Fruit fly (Drosophila melanogaster) whole organism, embryonic: ENCODE data around the gene CG42579.
A peak's percentile ranks its signal among the peaks of the same experiment; 100 is the strongest.

Source experiments
- ATbp ChIP-seq: fragments of 200-800 bp; sonication (Bioruptor generic); optimal IDR thresholded peaks from 2 replicates; lab custom pipeline; 2017; ENCODE audit warnings: missing biosample characterization, mild to moderate bottlenecking, missing genetic modification characterization, missing genetic modification reagents
- Bdp1 ChIP-seq: fragments of 200-800 bp; sonication (Bioruptor generic); optimal IDR thresholded peaks from 3 replicates; lab custom pipeline; 2016; ENCODE audit warnings: missing biosample characterization, missing genetic modification characterization
- BtbVII ChIP-seq: fragments of 200-800 bp; sonication (Bioruptor generic); optimal IDR thresholded peaks from 3 replicates; lab custom pipeline; 2017; ENCODE audit warnings: missing biosample characterization, mild to moderate bottlenecking, missing genetic modification characterization
- CG12155 ChIP-seq: fragments of 200-800 bp; sonication (Bioruptor generic); optimal IDR thresholded peaks from 3 replicates; lab custom pipeline; 2016; ENCODE audit warnings: missing biosample characterization, missing genetic modification characterization
- CG13624 ChIP-seq: fragments of 200-800 bp; sonication (Bioruptor generic); optimal IDR thresholded peaks from 2 replicates; lab custom pipeline; 2016; ENCODE audit warnings: missing biosample characterization, missing genetic modification characterization
- CG14667 ChIP-seq: fragments of 200-800 bp; sonication (Bioruptor generic); IDR thresholded peaks from 2 replicates; pipeline ENCODE4 v1.3.6; 2022; ENCODE audit warnings: missing biosample characterization, missing genetic modification characterization
- CG15011 ChIP-seq: fragments of 200-800 bp; sonication (Bioruptor generic); optimal IDR thresholded peaks from 3 replicates; lab custom pipeline; 2018; ENCODE audit warnings: missing biosample characterization, mild to moderate bottlenecking, missing genetic modification characterization
- CG1529 ChIP-seq: fragments of 200-800 bp; sonication (Bioruptor generic); optimal IDR thresholded peaks from 3 replicates; lab custom pipeline; 2018; ENCODE audit warnings: missing biosample characterization, missing genetic modification characterization
- CG15479 ChIP-seq: fragments of 200-800 bp; sonication (Bioruptor generic); optimal IDR thresholded peaks from 3 replicates; lab custom pipeline; 2019; ENCODE audit warnings: missing biosample characterization, mild to moderate bottlenecking, missing genetic modification characterization, moderate library complexity
- CG15601 ChIP-seq: fragments of 200-800 bp; sonication (Bioruptor generic); optimal IDR thresholded peaks from 3 replicates; lab custom pipeline; 2019; ENCODE audit warnings: missing biosample characterization, mild to moderate bottlenecking, missing genetic modification characterization, moderate library complexity
- CG16813 ChIP-seq: fragments of 200-800 bp; sonication (Bioruptor generic); IDR thresholded peaks from 3 replicates; pipeline ENCODE4 v1.3.6; 2022; ENCODE audit warnings: missing biosample characterization, missing genetic modification characterization; ENCODE audit not compliant: partially characterized antibody
- CG1792 ChIP-seq: fragments of 200-800 bp; sonication (Bioruptor generic); optimal IDR thresholded peaks from 2 replicates; lab custom pipeline; 2016; ENCODE audit warnings: missing biosample characterization, missing genetic modification characterization
- CG18476 ChIP-seq: fragments of 200-800 bp; sonication (Bioruptor generic); optimal IDR thresholded peaks from 2 replicates; lab custom pipeline; 2016; ENCODE audit warnings: missing biosample characterization, mild to moderate bottlenecking, missing genetic modification characterization
- CG2116 ChIP-seq: fragments of 200-800 bp; sonication (Bioruptor generic); optimal IDR thresholded peaks from 3 replicates; lab custom pipeline; 2018; ENCODE audit warnings: missing biosample characterization, mild to moderate bottlenecking, missing genetic modification characterization
- CG2875 ChIP-seq: fragments of 200-800 bp; sonication (Bioruptor generic); optimal IDR thresholded peaks from 2 replicates; lab custom pipeline; 2017; ENCODE audit warnings: missing biosample characterization, mild to moderate bottlenecking, missing genetic modification characterization, missing genetic modification reagents
- CG31224 ChIP-seq: fragments of 200-800 bp; sonication (Bioruptor generic); IDR thresholded peaks from 2 replicates; pipeline ENCODE4 v1.3.6; 2022; ENCODE audit warnings: missing biosample characterization, missing genetic modification characterization
- CG3847 ChIP-seq: fragments of 200-800 bp; sonication (Bioruptor generic); IDR thresholded peaks from 2 replicates; pipeline ENCODE4 v1.3.6; 2022; ENCODE audit warnings: missing biosample characterization, missing genetic modification characterization
- CG5953 ChIP-seq: fragments of 200-800 bp; sonication (Bioruptor generic); IDR thresholded peaks from 2 replicates; pipeline ENCODE4 v1.3.6; 2022; ENCODE audit warnings: missing biosample characterization, missing genetic modification characterization
- CG6765 ChIP-seq: fragments of 200-800 bp; sonication (Bioruptor generic); optimal IDR thresholded peaks from 3 replicates; lab custom pipeline; 2017; ENCODE audit warnings: missing biosample characterization, mild to moderate bottlenecking, missing genetic modification characterization
- CG7928 ChIP-seq: fragments of 200-800 bp; sonication (Bioruptor generic); optimal IDR thresholded peaks from 2 replicates; lab custom pipeline; 2017; ENCODE audit warnings: missing biosample characterization, mild to moderate bottlenecking, missing genetic modification characterization
- CG8290 ChIP-seq, 3 experiments: fragments of 200-800 bp; sonication (Bioruptor generic); optimal IDR thresholded peaks; 2 replicates each; lab custom pipeline; 2016 to 2019; ENCODE audit warnings: missing biosample characterization in 3 of 3, missing genetic modification characterization in 3 of 3, mild to moderate bottlenecking in 2 of 3, moderate library complexity in 1 of 3
- CG9817 ChIP-seq: fragments of 200-800 bp; sonication (Bioruptor generic); optimal IDR thresholded peaks from 2 replicates; lab custom pipeline; 2018; ENCODE audit warnings: missing biosample characterization, mild to moderate bottlenecking, missing genetic modification characterization, moderate library complexity
- Elba2 ChIP-seq: fragments of 200-800 bp; sonication (Bioruptor generic); optimal IDR thresholded peaks from 3 replicates; lab custom pipeline; 2016; ENCODE audit warnings: missing biosample characterization, missing genetic modification characterization
- Gsc ChIP-seq: fragments of 200-800 bp; sonication (Bioruptor generic); IDR thresholded peaks from 2 replicates; pipeline ENCODE4 v1.3.6; 2022; ENCODE audit warnings: missing biosample characterization, missing genetic modification characterization
- Hand ChIP-seq: fragments of 200-800 bp; sonication (Bioruptor generic); optimal IDR thresholded peaks from 2 replicates; lab custom pipeline; 2017; ENCODE audit warnings: mild to moderate bottlenecking, missing biosample characterization, missing genetic modification reagents, missing genetic modification characterization
- HmgZ ChIP-seq: fragments of 200-800 bp; sonication (Bioruptor generic); optimal IDR thresholded peaks from 2 replicates; lab custom pipeline; 2018; ENCODE audit warnings: missing biosample characterization, mild to moderate bottlenecking, missing genetic modification characterization
- Lhr ChIP-seq: fragments of 200-800 bp; sonication (Bioruptor generic); optimal IDR thresholded peaks from 3 replicates; lab custom pipeline; 2017; ENCODE audit warnings: mild to moderate bottlenecking, missing biosample characterization, missing genetic modification reagents, missing genetic modification characterization
- Max ChIP-seq: fragments of 200-800 bp; sonication (Bioruptor generic); optimal IDR thresholded peaks from 2 replicates; lab custom pipeline; 2016; ENCODE audit warnings: missing biosample characterization, mild to moderate bottlenecking, missing genetic modification characterization
- Med ChIP-seq: fragments of 200-800 bp; sonication (Bioruptor generic); peaks from one replicate; lab custom pipeline; 2016; ENCODE audit warnings: missing biosample characterization, missing genetic modification characterization, mild to moderate bottlenecking, inconsistent platforms, moderate library complexity
- NK7.1 ChIP-seq: fragments of 200-800 bp; sonication (Bioruptor generic); optimal IDR thresholded peaks from 3 replicates; lab custom pipeline; 2016; ENCODE audit warnings: missing biosample characterization, missing genetic modification characterization
- TFAM ChIP-seq: fragments of 200-800 bp; sonication (Bioruptor generic); optimal IDR thresholded peaks from 2 replicates; lab custom pipeline; 2017; ENCODE audit warnings: missing biosample characterization, missing genetic modification characterization, inconsistent platforms
- Xrp1 ChIP-seq: fragments of 200-800 bp; sonication (Bioruptor generic); IDR thresholded peaks from 2 replicates; pipeline ENCODE4 v1.3.6; 2022; ENCODE audit warnings: missing biosample characterization, missing genetic modification characterization
- al ChIP-seq: fragments of 200-800 bp; sonication (Bioruptor generic); IDR thresholded peaks from 2 replicates; pipeline ENCODE4 v1.3.6; 2022; ENCODE audit warnings: missing biosample characterization, missing genetic modification characterization
- ci ChIP-seq: fragments of 200-800 bp; sonication (Bioruptor generic); IDR thresholded peaks from 3 replicates; pipeline ENCODE4 v1.3.6; 2022; ENCODE audit warnings: missing biosample characterization, missing genetic modification characterization
- corto ChIP-seq: fragments of 200-800 bp; sonication (Bioruptor generic); optimal IDR thresholded peaks from 2 replicates; lab custom pipeline; 2016; ENCODE audit warnings: missing biosample characterization, mild to moderate bottlenecking, missing genetic modification characterization, moderate library complexity
- esg ChIP-seq: fragments of 200-800 bp; sonication (Bioruptor generic); conservative IDR thresholded peaks from 2 replicates; pipeline ENCODE4 v1.3.6; 2022; ENCODE audit warnings: missing biosample characterization, missing genetic modification characterization
- fu2 ChIP-seq: fragments of 200-800 bp; sonication (Bioruptor generic); optimal IDR thresholded peaks from 2 replicates; lab custom pipeline; 2016; ENCODE audit warnings: missing biosample characterization, missing genetic modification characterization
- nau ChIP-seq: fragments of 200-800 bp; sonication (Bioruptor generic); optimal IDR thresholded peaks from 3 replicates; lab custom pipeline; 2017; ENCODE audit warnings: missing biosample characterization, mild to moderate bottlenecking, missing genetic modification characterization, missing genetic modification reagents
- nerfin-2 ChIP-seq: fragments of 200-800 bp; sonication (Bioruptor generic); IDR thresholded peaks from 2 replicates; pipeline ENCODE4 v1.3.6; 2022; ENCODE audit warnings: missing biosample characterization, missing genetic modification characterization; ENCODE audit not compliant: partially characterized antibody
- pho ChIP-seq: fragments of 200-800 bp; sonication (Bioruptor generic); optimal IDR thresholded peaks from 2 replicates; lab custom pipeline; 2016; ENCODE audit warnings: missing biosample characterization, missing genetic modification characterization
- phol ChIP-seq: fragments of 200-800 bp; sonication (Bioruptor generic); optimal IDR thresholded peaks from 3 replicates; lab custom pipeline; 2018; ENCODE audit warnings: missing biosample characterization, mild to moderate bottlenecking, missing genetic modification characterization, moderate library complexity
- row ChIP-seq: fragments of 200-800 bp; sonication (Bioruptor generic); IDR thresholded peaks from 3 replicates; pipeline ENCODE4 v1.3.6; 2022; ENCODE audit warnings: missing biosample characterization, missing genetic modification characterization
- sens ChIP-seq: fragments of 200-800 bp; sonication (Bioruptor generic); peaks from one replicate; lab custom pipeline; 2016; ENCODE audit warnings: missing biosample characterization, missing genetic modification characterization
- sens-2 ChIP-seq: fragments of 200-800 bp; sonication (Bioruptor generic); IDR thresholded peaks from 2 replicates; pipeline ENCODE4 v1.3.6; 2022; ENCODE audit warnings: missing biosample characterization, missing genetic modification characterization
- sr ChIP-seq: fragments of 200-800 bp; sonication (Bioruptor generic); IDR thresholded peaks from 3 replicates; pipeline ENCODE4 v1.3.6; 2022; ENCODE audit warnings: missing biosample characterization, missing genetic modification characterization
- stwl ChIP-seq: fragments of 200-800 bp; sonication (Bioruptor generic); optimal IDR thresholded peaks from 3 replicates; lab custom pipeline; 2018; ENCODE audit warnings: missing biosample characterization, mild to moderate bottlenecking, missing genetic modification characterization, moderate library complexity
- tap ChIP-seq: fragments of 200-800 bp; optimal IDR thresholded peaks from 3 replicates; lab custom pipeline; 2019; ENCODE audit warnings: missing biosample characterization, mild to moderate bottlenecking, missing genetic modification characterization, moderate library complexity
- tgo ChIP-seq: fragments of 200-800 bp; sonication (Bioruptor generic); IDR thresholded peaks from 3 replicates; pipeline ENCODE4 v1.3.6; 2022; ENCODE audit warnings: missing biosample characterization, missing genetic modification characterization
- tin ChIP-seq: fragments of 200-800 bp; sonication (Bioruptor generic); optimal IDR thresholded peaks from 3 replicates; lab custom pipeline; 2016; ENCODE audit warnings: missing biosample characterization, missing genetic modification characterization
- wdn ChIP-seq: fragments of 200-800 bp; sonication (Bioruptor generic); IDR thresholded peaks from 2 replicates; pipeline ENCODE4 v1.3.6; 2022; ENCODE audit warnings: missing biosample characterization, missing genetic modification characterization

The CG42579 gene

DNA sequence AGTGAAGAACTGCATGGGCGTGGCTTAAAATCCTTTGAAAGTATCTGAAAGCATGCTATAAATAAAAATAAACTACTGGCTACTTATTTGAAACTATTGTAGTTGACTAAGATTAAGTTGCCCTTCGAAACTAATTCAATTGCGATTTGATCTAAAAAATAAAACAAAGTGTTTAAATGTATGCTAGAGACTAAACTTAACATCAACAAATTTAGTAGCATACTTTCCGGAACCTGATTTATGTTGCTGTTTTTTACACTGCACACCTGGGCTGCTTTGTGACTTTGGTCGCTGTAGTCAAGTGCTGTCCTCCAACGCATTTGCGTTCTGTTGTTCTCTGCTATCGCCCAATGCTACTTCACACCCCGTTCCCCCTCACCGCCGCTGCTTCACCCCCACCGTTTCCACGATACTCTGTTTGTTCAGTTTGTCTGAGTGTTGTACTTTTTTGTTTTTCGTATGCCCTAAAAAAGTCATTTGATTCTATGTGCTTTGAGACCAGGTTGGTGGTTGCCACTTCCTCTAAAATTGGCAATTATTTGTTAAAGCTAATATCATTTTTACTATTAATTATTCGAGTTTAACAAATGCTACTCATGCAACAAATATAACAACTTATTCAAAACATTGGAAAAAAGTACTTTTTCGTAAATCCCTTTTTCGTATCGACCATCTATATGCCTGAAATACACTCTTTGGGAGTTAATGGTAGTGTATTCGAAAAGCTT lies 24.5 kb upstream of the CG42579 start (continued):
- TF ChIP-seq al (GFP tag; lab: Robert Waterston, UW) (peak; percentile 24; the same call in 1 of the 2 replicates), Xrp1 (0 out of 2 replicates have a peak, but pooled peaks have one; percentile 11), CG15601 (peak; percentile 4), phol (tag; lab: Kevin White, UChicago) (peak; percentile 45), BtbVII (GFP tag; lab: Kevin White, UChicago) (peak; percentile 58), Hand (GFP tag; lab: Kevin White, UChicago) (peak; percentile 58), nerfin-2 (no peak), CG14667 (no peak), CG5953 (no peak), Gsc (GFP tag; lab: Robert Waterston, UW) (no peak), CG12155 (GFP tag; lab: Kevin White, UChicago) (no peak), stwl (tag; lab: Kevin White, UChicago) (no peak), CG2875 (GFP tag; lab: Kevin White, UChicago) (no peak), CG7928 (GFP tag; lab: Kevin White, UChicago) (no peak), tap (tag; lab: Kevin White, UChicago) (no peak), HmgZ (tag; lab: Kevin White, UChicago) (no peak), sr (no peak), CG13624 (no peak), TFAM (GFP tag; lab: Kevin White, UChicago) (no peak), esg (GFP tag; lab: Robert Waterston, UW) (peak; percentile 38), ATbp (peak; percentile 44), CG6765 (no peak), row (GFP tag; lab: Robert Waterston, UW) (peak; percentile 85), fu2 (GFP tag; lab: Kevin White, UChicago) (no peak), CG1529 (peak; percentile 31), wdn (GFP tag; lab: Robert Waterston, UW) (no peak), Med (GFP tag; lab: Kevin White, UChicago) (peak; percentile 83), Elba2 (no peak), ci (GFP tag; lab: Robert Waterston, UW) (no peak), NK7.1 (GFP tag; lab: Kevin White, UChicago) (no peak), nau (GFP tag; lab: Kevin White, UChicago) (no peak), sens-2 (GFP tag; lab: Robert Waterston, UW) (no peak), CG31224 (GFP tag; lab: Robert Waterston, UW) (no peak), CG16813 (no peak), tin (no peak), CG3847 (no peak), CG1792 (no peak), CG8290 (GFP tag; optimal IDR thresholded peaks at IDR 0.05; lab: Kevin White, UChicago) (peak; percentile 97), CG8290 (tag; optimal IDR thresholded peaks at IDR 0.05; lab: Kevin White, UChicago) (peak; percentile 92 to 97), tgo (peak; percentile 28; the same call in 1 of the 3 replicates), pho (peak; percentile 14), Lhr (GFP tag; lab: Kevin White, UChicago) (no peak), CG2116 (GFP tag; lab: Kevin White, UChicago) (no peak), Max (GFP tag; lab: Kevin White, UChicago) (no peak), Bdp1 (no peak), CG15479 (GFP tag; lab: Kevin White, UChicago) (no peak), CG9817 (tag; lab: Kevin White, UChicago) (peak; percentile 20), corto (peak; percentile 3), CG15011 (GFP tag; lab: Kevin White, UChicago) (no peak), sens (peak; percentile 81), CG18476 (GFP tag; lab: Kevin White, UChicago) (no peak)
